Worm (Caenorhabditis elegans) whole organism, young adult: Measurements from ENCODE around the gene B0024.4.

Source experiments
- ama-1 ChIP-seq, 3 experiments: fragments of 150-350 bp in 1 of 3; sonication (generic microtip) in 2 of 3; optimal IDR thresholded peaks; 2 replicates each; lab custom pipeline; 2014 to 2018; ENCODE audit warnings: missing biosample characterization in 2 of 3, missing genetic modification characterization in 2 of 3, missing genetic modification reagents in 2 of 3
- nhr-90 ChIP-seq: sonication (generic microtip); optimal IDR thresholded peaks from 2 replicates; lab custom pipeline; 2016; ENCODE audit warnings: missing genotype, mild to moderate bottlenecking, missing genetic modification characterization, missing compliant biosample characterization

DNA sequence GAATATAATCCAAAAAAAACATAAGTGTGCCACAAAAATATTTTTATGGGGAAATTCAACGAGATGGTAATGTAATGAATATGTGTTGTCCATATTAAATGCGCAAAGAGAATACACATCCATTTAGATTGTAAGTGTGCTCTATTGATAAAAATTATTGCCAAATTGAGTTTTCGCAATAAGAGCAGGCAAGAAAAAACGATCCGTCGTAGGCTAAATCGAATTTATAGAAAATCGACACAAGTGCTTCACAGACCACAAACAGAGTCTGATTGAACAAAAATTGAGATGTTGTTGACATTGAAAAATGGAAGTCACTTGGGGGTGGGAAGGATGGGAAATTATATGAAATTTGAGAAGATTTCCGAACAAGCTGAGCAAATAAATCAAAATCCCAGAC lies 32.2 kb upstream of the B0024.4 start:
- TF ChIP-seq ama-1 (optimal IDR thresholded peaks at IDR 0.05; lab: Kevin White, UChicago) (no peak), ama-1 (GFP tag; optimal IDR thresholded peaks at IDR 0.05; lab: Kevin White, UChicago) (no peak), nhr-90 (tag; lab: Kevin White, UChicago) (no peak)
